Fruit fly (Drosophila melanogaster): ENCODE results near the gene Tim9b.

DNA sequence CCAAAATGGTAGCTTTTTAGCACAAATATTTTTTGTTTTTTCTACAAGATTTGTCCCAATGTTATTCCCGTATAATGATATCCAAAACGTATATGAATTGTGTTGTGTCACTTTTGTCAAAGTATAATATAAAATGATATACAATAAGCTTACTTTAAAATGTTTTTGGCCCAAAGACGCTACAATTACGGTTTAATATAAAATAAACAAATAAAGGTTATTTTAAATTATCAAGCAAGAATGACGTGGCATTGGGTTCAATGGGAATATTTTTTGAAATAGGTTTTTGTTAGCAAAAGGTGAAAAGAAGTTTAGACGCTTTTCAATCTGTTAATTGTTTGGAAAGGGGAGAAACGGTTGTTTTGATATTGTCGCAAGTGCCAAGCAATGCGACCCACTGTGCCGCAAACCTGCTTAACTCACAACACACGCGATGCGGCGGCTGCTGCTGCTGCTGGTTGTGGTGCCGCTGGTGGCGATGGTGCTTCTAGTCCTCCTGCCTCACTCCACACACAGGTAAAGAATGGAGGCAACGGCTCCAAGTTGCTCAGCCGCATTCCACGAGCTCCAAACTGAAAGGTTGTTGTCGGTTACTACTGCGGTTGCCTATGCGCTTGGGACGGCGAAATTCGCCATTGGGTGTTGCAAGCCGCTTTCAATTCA, 45.0 kb upstream of the Tim9b start:
- no peak for TF ChIP-seq EcR (GFP tag; optimal IDR thresholded peaks at IDR 0.05)
- TF ChIP-seq pan (optimal IDR thresholded peaks at IDR 0.05) = no peak
- peak; percentile 2 for TF ChIP-seq Dll (optimal IDR thresholded peaks at IDR 0.05)
- TF ChIP-seq usp (GFP tag; optimal IDR thresholded peaks at IDR 0.05) = no peak

Measured in whole organism.